Fruit fly (Drosophila melanogaster) Kc167 (cell line): ENCODE data around the gene CG34051.

Source experiments
- Myc ChIP-seq: fragments of >200 bp; optimal IDR thresholded peaks from 2 replicates; lab custom pipeline; 2017; ENCODE audit warnings: missing external identifiers
- Sin3A ChIP-seq: fragments of >200 bp; optimal IDR thresholded peaks from 2 replicates; lab custom pipeline; 2018; ENCODE audit warnings: missing external identifiers
- h ChIP-seq: fragments of >200 bp; optimal IDR thresholded peaks from 3 replicates; lab custom pipeline; 2018; ENCODE audit warnings: missing external identifiers
- insv ChIP-seq: fragments of >200 bp; optimal IDR thresholded peaks from 3 replicates; lab custom pipeline; 2018; ENCODE audit warnings: missing external identifiers
- psq ChIP-seq: fragments of >200 bp; optimal IDR thresholded peaks from 2 replicates; lab custom pipeline; 2017; ENCODE audit warnings: missing external identifiers
- ttk ChIP-seq: sonication (Bioruptor generic); optimal IDR thresholded peaks from 2 replicates; lab custom pipeline; 2017; ENCODE audit warnings: missing external identifiers

- no peak for TF ChIP-seq psq
- no peak for TF ChIP-seq Sin3A (lab: Kevin White, UChicago)
- TF ChIP-seq h: no peak
- TF ChIP-seq ttk: no peak
- no peak for TF ChIP-seq Myc (lab: Kevin White, UChicago)
- no peak for TF ChIP-seq insv (lab: Kevin White, UChicago)
These were observed 37.3 kb upstream of the CG34051 start for dm6 chr2L:19998139-19998538.
